Worm (Caenorhabditis elegans) whole organism, young adult: Measurements from ENCODE around the gene C47D2.1.
A peak's percentile ranks its signal among the peaks of the same experiment; 100 is the strongest.

ENCODE experiments used
- B0035.1 ChIP-seq: sonication (generic microtip); optimal IDR thresholded peaks from 2 replicates; lab custom pipeline; 2016; ENCODE audit warnings: missing genetic modification characterization, mild to moderate bottlenecking, missing compliant biosample characterization, missing genotype, missing genetic modification reagents
- B0261.1 ChIP-seq: sonication (generic microtip); optimal IDR thresholded peaks from 2 replicates; lab custom pipeline; 2016; ENCODE audit warnings: mild to moderate bottlenecking, missing genetic modification characterization, moderate library complexity, missing compliant biosample characterization
- B0336.3 ChIP-seq: fragments of 200-800 bp; sonication (Bioruptor generic); IDR thresholded peaks from 2 replicates; pipeline ENCODE4 v1.3.6; 2022; ENCODE audit warnings: missing genetic modification characterization, missing compliant biosample characterization
- C06A6.2 ChIP-seq: fragments of 200-800 bp; sonication (Bioruptor generic); conservative IDR thresholded peaks from 2 replicates; pipeline ENCODE4 v1.3.6; 2022; ENCODE audit warnings: missing genetic modification characterization, missing compliant biosample characterization
- C17E4.6 ChIP-seq: fragments of 200-800 bp; sonication (Bioruptor generic); IDR thresholded peaks from 2 replicates; pipeline ENCODE4 v1.3.6; 2022; ENCODE audit warnings: missing genetic modification reagents, missing genetic modification characterization, missing compliant biosample characterization
- F10E7.11 ChIP-seq: sonication (generic microtip); optimal IDR thresholded peaks from 2 replicates; lab custom pipeline; 2017; ENCODE audit warnings: mild to moderate bottlenecking, missing genetic modification characterization, moderate library complexity, missing compliant biosample characterization
- F23B12.7 ChIP-seq: sonication (generic microtip); optimal IDR thresholded peaks from 2 replicates; lab custom pipeline; 2017; ENCODE audit warnings: missing genetic modification characterization, mild to moderate bottlenecking, missing compliant biosample characterization, antibody characterized with exemption, moderate library complexity; ENCODE audit not compliant: insufficient read depth
- F39B2.1 ChIP-seq: fragments of 200-800 bp; sonication (Bioruptor generic); IDR thresholded peaks from 2 replicates; pipeline ENCODE4 v1.3.6; 2022; ENCODE audit warnings: missing genetic modification reagents, missing genetic modification characterization, missing compliant biosample characterization
- F57A8.1 ChIP-seq: fragments of 200-800 bp; sonication (Bioruptor generic); optimal IDR thresholded peaks from 2 replicates; lab custom pipeline; 2018; ENCODE audit warnings: mild to moderate bottlenecking, missing genetic modification characterization, moderate library complexity, missing compliant biosample characterization
- K11D2.4 ChIP-seq: fragments of 200-800 bp; sonication (Bioruptor generic); IDR thresholded peaks from 2 replicates; pipeline ENCODE4 v1.3.6; 2022; ENCODE audit warnings: missing genetic modification reagents, missing genetic modification characterization, missing compliant biosample characterization
- K12H6.12 ChIP-seq: fragments of 200-800 bp; sonication (Bioruptor generic); optimal IDR thresholded peaks from 2 replicates; lab custom pipeline; 2018; ENCODE audit warnings: mild to moderate bottlenecking, missing genetic modification characterization, missing compliant biosample characterization
- T26A5.8 ChIP-seq: sonication (generic microtip); optimal IDR thresholded peaks from 2 replicates; lab custom pipeline; 2016; ENCODE audit warnings: missing genetic modification characterization, missing compliant biosample characterization
- Y67H2A.10 ChIP-seq: fragments of 200-800 bp; sonication (Bioruptor generic); conservative IDR thresholded peaks from 2 replicates; pipeline ENCODE4 v1.3.6; 2022; ENCODE audit warnings: missing genetic modification reagents, missing genetic modification characterization, missing compliant biosample characterization
- akir-1 ChIP-seq: fragments of 200-800 bp; sonication (Bioruptor generic); optimal IDR thresholded peaks from 2 replicates; lab custom pipeline; 2018; ENCODE audit warnings: mild to moderate bottlenecking, missing genetic modification characterization, moderate library complexity, missing compliant biosample characterization
- aptf-2 ChIP-seq: fragments of 200-800 bp; sonication (Bioruptor generic); conservative IDR thresholded peaks from 2 replicates; pipeline ENCODE4 v1.3.6; 2022; ENCODE audit warnings: missing genetic modification reagents, missing genetic modification characterization, missing compliant biosample characterization
- attf-3 ChIP-seq: fragments of 200-800 bp; sonication (Bioruptor generic); conservative IDR thresholded peaks from 2 replicates; pipeline ENCODE4 v1.3.6; 2022; ENCODE audit warnings: missing genetic modification reagents, missing genetic modification characterization, missing compliant biosample characterization
- attf-6 ChIP-seq: fragments of 200-800 bp; sonication (Bioruptor generic); IDR thresholded peaks from 2 replicates; pipeline ENCODE4 v1.3.6; 2022; ENCODE audit warnings: missing genetic modification reagents, missing genetic modification characterization, missing compliant biosample characterization
- ceh-27 ChIP-seq: fragments of 200-800 bp; sonication (Bioruptor generic); optimal IDR thresholded peaks from 2 replicates; lab custom pipeline; 2018; ENCODE audit warnings: mild to moderate bottlenecking, missing genetic modification characterization, moderate library complexity, missing compliant biosample characterization
- chd-7 ChIP-seq: sonication (generic microtip); optimal IDR thresholded peaks from 2 replicates; lab custom pipeline; 2016; ENCODE audit warnings: mild to moderate bottlenecking, missing genetic modification characterization, moderate library complexity, missing compliant biosample characterization
- efl-1 ChIP-seq: fragments of 150-350 bp; optimal IDR thresholded peaks from 2 replicates; lab custom pipeline; 2014; ENCODE audit warnings: missing biosample characterization, missing genetic modification reagents, missing genetic modification characterization
- egl-44 ChIP-seq: fragments of 200-800 bp; sonication (Bioruptor generic); IDR thresholded peaks from 2 replicates; pipeline ENCODE4 v1.3.6; 2022; ENCODE audit warnings: missing genetic modification reagents, missing genetic modification characterization, missing compliant biosample characterization
- hmg-1.2 ChIP-seq: fragments of 200-800 bp; sonication (Bioruptor generic); IDR thresholded peaks from 2 replicates; pipeline ENCODE4 v1.3.6; 2022; ENCODE audit warnings: missing genetic modification reagents, missing genetic modification characterization, missing compliant biosample characterization
- hsf-1 ChIP-seq: fragments of 200-800 bp; sonication (Bioruptor generic); IDR thresholded peaks from 2 replicates; pipeline ENCODE4 v1.3.6; 2022; ENCODE audit warnings: missing genetic modification reagents, missing genetic modification characterization, missing compliant biosample characterization
- lin-26 ChIP-seq: fragments of 200-800 bp; sonication (Bioruptor generic); IDR thresholded peaks from 2 replicates; pipeline ENCODE4 v1.3.6; 2022; ENCODE audit warnings: missing genetic modification reagents, missing genetic modification characterization, missing compliant biosample characterization
- lin-40 ChIP-seq: sonication (generic microtip); optimal IDR thresholded peaks from 2 replicates; lab custom pipeline; 2016; ENCODE audit warnings: missing genetic modification characterization, mild to moderate bottlenecking, missing compliant biosample characterization, missing genotype, missing genetic modification reagents
- lir-1 ChIP-seq: fragments of 200-800 bp; sonication (Bioruptor generic); conservative IDR thresholded peaks from 2 replicates; pipeline ENCODE4 v1.3.6; 2022; ENCODE audit warnings: missing genetic modification reagents, missing genetic modification characterization, missing compliant biosample characterization
- lsl-1 ChIP-seq: fragments of 200-800 bp; sonication (Bioruptor generic); optimal IDR thresholded peaks from 2 replicates; lab custom pipeline; 2018; ENCODE audit warnings: mild to moderate bottlenecking, missing genetic modification characterization, moderate library complexity, missing compliant biosample characterization
- madf-6 ChIP-seq: fragments of 200-800 bp; sonication (Bioruptor generic); IDR thresholded peaks from 2 replicates; pipeline ENCODE4 v1.3.6; 2022; ENCODE audit warnings: missing genetic modification reagents, missing genetic modification characterization, missing compliant biosample characterization
- mel-28 ChIP-seq: sonication (generic microtip); optimal IDR thresholded peaks from 2 replicates; lab custom pipeline; 2016; ENCODE audit warnings: borderline replicate concordance, mild to moderate bottlenecking, missing genetic modification characterization, missing compliant biosample characterization
- mes-4 ChIP-seq: sonication (generic microtip); optimal IDR thresholded peaks from 2 replicates; lab custom pipeline; 2016; ENCODE audit warnings: missing genotype, missing genetic modification characterization, missing compliant biosample characterization
- nfya-1 ChIP-seq: sonication (generic microtip); optimal IDR thresholded peaks from 2 replicates; lab custom pipeline; 2017; ENCODE audit warnings: antibody characterized with exemption, missing compliant biosample characterization, missing genetic modification characterization, borderline replicate concordance; ENCODE audit not compliant: insufficient read depth
- nfya-2 ChIP-seq: fragments of 200-800 bp; sonication (Bioruptor generic); IDR thresholded peaks from 2 replicates; pipeline ENCODE4 v1.3.6; 2022; ENCODE audit warnings: missing genetic modification reagents, missing genetic modification characterization, missing compliant biosample characterization
- nhr-27 ChIP-seq: fragments of 200-800 bp; sonication (Bioruptor generic); optimal IDR thresholded peaks from 2 replicates; lab custom pipeline; 2018; ENCODE audit warnings: mild to moderate bottlenecking, missing genetic modification characterization, moderate library complexity, missing compliant biosample characterization
- nhr-80 ChIP-seq: sonication (generic microtip); optimal IDR thresholded peaks from 2 replicates; lab custom pipeline; 2016; ENCODE audit warnings: missing genetic modification characterization, missing compliant biosample characterization
- rcor-1 ChIP-seq: fragments of 200-800 bp; sonication (Bioruptor generic); IDR thresholded peaks from 2 replicates; pipeline ENCODE4 v1.3.6; 2022; ENCODE audit warnings: missing genetic modification reagents, missing genetic modification characterization, missing compliant biosample characterization
- rec-8 ChIP-seq, 2 experiments: sonication (generic microtip); optimal IDR thresholded peaks; 2 replicates each; lab custom pipeline; 2016; ENCODE audit warnings: mild to moderate bottlenecking in 2 of 2, missing genetic modification characterization in 2 of 2, missing genetic modification reagents in 2 of 2, missing genotype in 2 of 2, missing biosample characterization in 1 of 2, missing compliant biosample characterization in 1 of 2, moderate library complexity in 1 of 2
- repo-1 ChIP-seq: sonication (generic microtip); optimal IDR thresholded peaks from 2 replicates; lab custom pipeline; 2017; ENCODE audit warnings: mild to moderate bottlenecking, missing genetic modification characterization, missing compliant biosample characterization
- rpc-1 ChIP-seq, 2 experiments: fragments of 150-350 bp in 1 of 2; sonication (generic microtip) in 1 of 2; optimal IDR thresholded peaks; 2 replicates each; lab custom pipeline; 2014 to 2018; ENCODE audit warnings: missing biosample characterization in 1 of 2, missing genetic modification characterization in 1 of 2, missing genetic modification reagents in 1 of 2, missing genotype in 1 of 2
- sptf-2 ChIP-seq: fragments of 200-800 bp; sonication (Bioruptor generic); optimal IDR thresholded peaks from 2 replicates; lab custom pipeline; 2018; ENCODE audit warnings: mild to moderate bottlenecking, missing genetic modification characterization, missing compliant biosample characterization
- tbx-9 ChIP-seq: sonication (generic microtip); optimal IDR thresholded peaks from 2 replicates; lab custom pipeline; 2016; ENCODE audit warnings: borderline replicate concordance, missing genetic modification characterization, inconsistent platforms, missing compliant biosample characterization
- xnd-1 ChIP-seq: sonication (generic microtip); optimal IDR thresholded peaks from 2 replicates; lab custom pipeline; 2016; ENCODE audit warnings: missing genotype, missing genetic modification reagents, missing genetic modification characterization, missing compliant biosample characterization
- zfh-2 ChIP-seq: fragments of 200-800 bp; sonication (Bioruptor generic); conservative IDR thresholded peaks from 2 replicates; pipeline ENCODE4 v1.3.6; 2022; ENCODE audit warnings: missing genetic modification reagents, missing genetic modification characterization, missing compliant biosample characterization
- ztf-22 ChIP-seq: fragments of 200-800 bp; sonication (Bioruptor generic); optimal IDR thresholded peaks from 2 replicates; lab custom pipeline; 2018; ENCODE audit warnings: mild to moderate bottlenecking, missing genetic modification characterization, moderate library complexity, missing compliant biosample characterization
- ztf-3 ChIP-seq: fragments of 200-800 bp; sonication (Bioruptor generic); optimal IDR thresholded peaks from 2 replicates; lab custom pipeline; 2018; ENCODE audit warnings: mild to moderate bottlenecking, missing genetic modification characterization, missing compliant biosample characterization

The C47D2.1 gene

DNA sequence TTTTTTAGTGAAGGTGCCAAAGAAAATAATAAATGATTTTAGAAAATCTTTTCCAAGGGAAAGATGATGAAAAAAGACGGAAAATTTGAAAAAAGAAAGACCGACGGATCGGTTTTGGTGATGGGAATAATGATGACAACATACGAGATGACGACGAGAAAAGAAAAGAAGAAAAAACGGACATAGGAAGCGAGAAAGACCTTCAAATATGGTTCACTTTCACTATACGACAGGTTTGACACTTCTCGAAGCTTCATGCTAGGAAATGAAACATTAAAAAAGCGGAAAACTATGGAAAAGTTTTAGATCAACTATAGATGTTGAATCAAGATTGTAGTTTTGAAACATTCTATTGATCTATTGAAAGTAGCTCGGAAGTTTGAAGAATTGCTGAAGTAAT, 14.7 kb upstream of the C47D2.1 start:
- TF ChIP-seq egl-44 (GFP tag; lab: Robert Waterston, UW) (no peak), lsl-1 (no peak), madf-6 (GFP tag; lab: Robert Waterston, UW) (no peak), B0336.3 (GFP tag; lab: Robert Waterston, UW) (no peak), rcor-1 (GFP tag; lab: Robert Waterston, UW) (no peak), K12H6.12 (tag; lab: Kevin White, UChicago) (no peak), nfya-2 (GFP tag; lab: Robert Waterston, UW) (no peak), nhr-80 (tag; lab: Kevin White, UChicago) (no peak), rpc-1 (optimal IDR thresholded peaks at IDR 0.05; lab: Kevin White, UChicago) (no peak), rpc-1 (tag; optimal IDR thresholded peaks at IDR 0.05; lab: Kevin White, UChicago) (no peak), ztf-22 (GFP tag; lab: Kevin White, UChicago) (no peak), mel-28 (no peak), nhr-27 (tag; lab: Kevin White, UChicago) (no peak), Y67H2A.10 (GFP tag; lab: Robert Waterston, UW) (no peak), attf-3 (GFP tag; lab: Robert Waterston, UW) (no peak), C06A6.2 (GFP tag; lab: Robert Waterston, UW) (no peak)

DNA sequence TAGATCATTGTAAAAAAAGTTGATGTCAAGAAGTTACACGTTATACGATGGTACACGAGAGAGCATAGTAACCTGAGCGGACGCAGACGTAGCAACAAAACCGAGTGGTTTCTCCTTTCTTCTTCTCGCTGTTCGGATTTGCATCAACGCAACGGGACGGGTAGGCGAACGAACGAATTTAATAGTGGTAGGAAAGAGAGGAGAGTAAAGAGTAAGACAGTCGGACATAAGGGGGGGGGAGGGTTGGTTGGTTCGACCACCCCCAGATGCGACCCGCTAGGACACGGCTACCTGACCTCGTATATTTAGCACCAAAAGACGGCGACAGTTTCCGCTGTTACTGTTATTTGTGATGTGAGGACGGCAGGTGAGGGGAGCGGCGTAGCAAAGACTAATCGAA, 13.7 kb upstream of the C47D2.1 start:
- TF ChIP-seq repo-1 (tag; lab: Kevin White, UChicago), result no peak
- peak; percentile 23 for TF ChIP-seq ceh-27 (GFP tag; lab: Kevin White, UChicago)

DNA sequence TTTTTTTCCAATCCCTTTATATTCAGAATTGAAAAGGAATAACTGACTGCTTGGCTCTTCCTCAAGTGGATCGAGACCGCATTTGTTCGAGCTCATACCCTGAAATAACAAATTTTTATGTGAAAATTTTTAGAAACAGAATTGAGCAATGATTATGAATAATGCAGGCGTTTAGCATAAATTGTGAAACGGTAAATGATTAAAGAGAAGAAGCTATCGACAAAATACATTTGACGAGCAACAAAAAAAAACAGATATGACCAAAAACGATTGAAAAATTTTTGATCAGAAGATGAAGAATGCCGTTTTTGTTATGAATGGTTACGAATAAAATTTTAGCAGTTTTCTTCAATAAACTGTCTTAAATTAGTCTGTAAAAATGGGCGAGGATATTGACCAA, 11.2 kb upstream of the C47D2.1 start, which contains the start of gene C17H11.6:
C17H11.6 (minus strand) TSS at position 101 of the 400 bp plus-strand sequence.
- TF ChIP-seq mes-4 (tag; lab: Kevin White, UChicago) (no peak), lin-26 (no peak), hsf-1 (GFP tag; lab: Robert Waterston, UW) (no peak), aptf-2 (GFP tag; lab: Robert Waterston, UW) (no peak), attf-6 (GFP tag; lab: Robert Waterston, UW) (no peak), ztf-3 (GFP tag; lab: Kevin White, UChicago) (no peak), lin-40 (tag; lab: Kevin White, UChicago) (no peak), zfh-2 (GFP tag; lab: Robert Waterston, UW) (no peak), sptf-2 (GFP tag; lab: Kevin White, UChicago) (no peak), T26A5.8 (tag; lab: Kevin White, UChicago) (no peak), nhr-27 (tag; lab: Kevin White, UChicago) (no peak), rec-8 (tag; optimal IDR thresholded peaks at IDR 0.05; lab: Kevin White, UChicago) (no peak), tbx-9 (tag; lab: Kevin White, UChicago) (no peak), K11D2.4 (no peak), K12H6.12 (tag; lab: Kevin White, UChicago) (no peak), efl-1 (GFP tag; lab: Kevin White, UChicago) (no peak), B0035.1 (tag; lab: Kevin White, UChicago) (no peak)

ce11 chrX:8204475-8204874, 10.4 kb upstream of the C47D2.1 start:
- no peak for TF ChIP-seq F23B12.7 (tag; lab: Kevin White, UChicago)
- TF ChIP-seq F57A8.1 (GFP tag; lab: Kevin White, UChicago), result no peak
- TF ChIP-seq nhr-80 (tag; lab: Kevin White, UChicago), result no peak
- TF ChIP-seq hmg-1.2 (GFP tag; lab: Robert Waterston, UW), result no peak
- TF ChIP-seq zfh-2 (GFP tag; lab: Robert Waterston, UW), result no peak
- no peak for TF ChIP-seq nfya-1 (tag; lab: Kevin White, UChicago)
- no peak for TF ChIP-seq lir-1 (GFP tag; lab: Robert Waterston, UW)
- no peak for TF ChIP-seq rcor-1 (GFP tag; lab: Robert Waterston, UW)
- no peak for TF ChIP-seq xnd-1 (tag; lab: Kevin White, UChicago)
- TF ChIP-seq F39B2.1 (GFP tag; lab: Robert Waterston, UW), result no peak
- TF ChIP-seq akir-1 (GFP tag; lab: Kevin White, UChicago), result no peak
- no peak for TF ChIP-seq B0261.1 (tag; lab: Kevin White, UChicago)
- no peak for TF ChIP-seq C17E4.6 (GFP tag; lab: Robert Waterston, UW)
- no peak for TF ChIP-seq chd-7
- no peak for TF ChIP-seq F10E7.11 (tag; lab: Kevin White, UChicago)
